Worm (Caenorhabditis elegans): ENCODE results near the gene smr-1.

DNA sequence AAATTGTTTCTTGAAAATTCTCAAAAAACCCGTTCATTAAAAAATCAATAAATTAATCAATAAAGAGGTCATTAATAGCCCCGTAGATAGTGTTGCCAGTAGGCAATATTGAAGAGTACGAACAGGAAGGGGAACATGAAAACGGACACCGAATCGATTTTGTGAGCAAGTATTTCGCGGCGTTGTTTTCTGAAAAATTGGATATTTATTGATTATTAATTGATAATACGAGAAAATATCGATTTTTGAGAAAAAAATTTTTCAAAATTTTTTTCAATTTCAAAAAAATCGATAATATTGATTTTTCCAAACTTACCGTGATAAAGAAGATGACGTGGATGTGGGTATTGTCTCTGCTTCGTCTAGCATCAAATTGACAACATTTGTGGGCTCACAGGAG lies 17.5 kb upstream of the smr-1 start:
- TF ChIP-seq ceh-19 (GFP tag; optimal IDR thresholded peaks at IDR 0.05): no peak
- no peak for TF ChIP-seq nhr-11 (tag; optimal IDR thresholded peaks at IDR 0.05)
- TF ChIP-seq pqm-1 (tag; optimal IDR thresholded peaks at IDR 0.05): no peak
- no peak for TF ChIP-seq hlh-8 (tag; optimal IDR thresholded peaks at IDR 0.05)
- no peak for TF ChIP-seq ama-1 (optimal IDR thresholded peaks at IDR 0.05)
- TF ChIP-seq nfya-1 (tag; optimal IDR thresholded peaks at IDR 0.05): no peak
- no peak for TF ChIP-seq rnt-1 (tag; optimal IDR thresholded peaks at IDR 0.05)
- TF ChIP-seq syd-9 (tag; optimal IDR thresholded peaks at IDR 0.05): no peak

Data from whole organism, late embryonic.